Worm (Caenorhabditis elegans): Measurements from ENCODE around the gene alh-9.

- no peak for TF ChIP-seq ztf-11 (tag; optimal IDR thresholded peaks at IDR 0.05)
- no peak for TF ChIP-seq fos-1 (tag; optimal IDR thresholded peaks at IDR 0.05)
- TF ChIP-seq ceh-16 (tag; optimal IDR thresholded peaks at IDR 0.05), result no peak
- no peak for TF ChIP-seq aly-2 (tag; optimal IDR thresholded peaks at IDR 0.05)
Observed at ce11 chrIII:5888675-5889074, 32.9 kb downstream of the alh-9 start, which contains the start of gene C28H8.8.

Data from whole organism, L2 larva.